Fruit fly (Drosophila melanogaster) whole organism, prepupa: ENCODE results near the gene RpS8.

Experiments used
- CG10669 ChIP-seq: fragments of 200-800 bp; sonication (Bioruptor generic); optimal IDR thresholded peaks from 3 replicates; lab custom pipeline; 2018; ENCODE audit warnings: missing biosample characterization, mild to moderate bottlenecking, missing genetic modification characterization, moderate library complexity
- CG11294 ChIP-seq: fragments of 200-800 bp; sonication (Bioruptor generic); IDR thresholded peaks from 2 replicates; pipeline ENCODE4 v1.3.6; 2022; ENCODE audit warnings: missing biosample characterization, missing genetic modification characterization
- CG11762 ChIP-seq: fragments of 200-800 bp; sonication (Bioruptor generic); optimal IDR thresholded peaks from 3 replicates; lab custom pipeline; 2016; ENCODE audit warnings: missing biosample characterization, missing genetic modification characterization; ENCODE audit not compliant: insufficient read depth
- CG11902 ChIP-seq: fragments of 200-800 bp; sonication (Bioruptor generic); optimal IDR thresholded peaks from 3 replicates; lab custom pipeline; 2016; ENCODE audit warnings: missing biosample characterization, missing genetic modification characterization
- CG16779 ChIP-seq: fragments of 200-800 bp; sonication (Bioruptor generic); optimal IDR thresholded peaks from 3 replicates; lab custom pipeline; 2017; ENCODE audit warnings: missing biosample characterization, mild to moderate bottlenecking, missing genetic modification characterization
- CG3032 ChIP-seq: fragments of 200-800 bp; optimal IDR thresholded peaks from 2 replicates; lab custom pipeline; 2019; ENCODE audit warnings: missing biosample characterization, mild to moderate bottlenecking, missing genetic modification characterization, moderate library complexity
- CG31627 ChIP-seq: fragments of 200-800 bp; sonication (Bioruptor generic); optimal IDR thresholded peaks from 3 replicates; lab custom pipeline; 2016; ENCODE audit warnings: missing biosample characterization, missing genetic modification characterization
- CG34406 ChIP-seq: fragments of 200-800 bp; sonication (Bioruptor generic); optimal IDR thresholded peaks from 3 replicates; lab custom pipeline; 2016; ENCODE audit warnings: missing biosample characterization, missing genetic modification characterization
- CG4318 ChIP-seq: fragments of 200-800 bp; sonication (Bioruptor generic); optimal IDR thresholded peaks from 3 replicates; lab custom pipeline; 2017; ENCODE audit warnings: missing biosample characterization, mild to moderate bottlenecking, missing genetic modification characterization
- CG6276 ChIP-seq: fragments of 200-800 bp; sonication (Bioruptor generic); optimal IDR thresholded peaks from 2 replicates; lab custom pipeline; 2017; ENCODE audit warnings: missing biosample characterization, mild to moderate bottlenecking, missing genetic modification characterization
- CG6792 ChIP-seq: fragments of 200-800 bp; sonication (Bioruptor generic); optimal IDR thresholded peaks from 3 replicates; lab custom pipeline; 2016; ENCODE audit warnings: missing biosample characterization, missing genetic modification characterization
- CG6808 ChIP-seq: fragments of 200-800 bp; sonication (Bioruptor generic); optimal IDR thresholded peaks from 3 replicates; lab custom pipeline; 2017; ENCODE audit warnings: missing biosample characterization, missing genetic modification characterization, mild to moderate bottlenecking, moderate library complexity, missing genetic modification reagents
- CG6854 ChIP-seq: fragments of 200-800 bp; sonication (Bioruptor generic); optimal IDR thresholded peaks from 2 replicates; lab custom pipeline; 2017; ENCODE audit warnings: missing biosample characterization, mild to moderate bottlenecking, missing genetic modification characterization
- CG8119 ChIP-seq: fragments of 200-800 bp; sonication (Bioruptor generic); IDR thresholded peaks from 3 replicates; pipeline ENCODE4 v1.3.6; 2022; ENCODE audit warnings: missing biosample characterization, missing genetic modification characterization
- CG8319 ChIP-seq: fragments of 200-800 bp; sonication (Bioruptor generic); optimal IDR thresholded peaks from 3 replicates; lab custom pipeline; 2016; ENCODE audit warnings: missing biosample characterization, missing genetic modification characterization
- CG8632 ChIP-seq: fragments of 200-800 bp; sonication (Bioruptor generic); optimal IDR thresholded peaks from 3 replicates; lab custom pipeline; 2016; ENCODE audit warnings: missing biosample characterization, missing genetic modification characterization
- CG9139 ChIP-seq: fragments of 200-800 bp; sonication (Bioruptor generic); optimal IDR thresholded peaks from 3 replicates; lab custom pipeline; 2017; ENCODE audit warnings: missing biosample characterization, mild to moderate bottlenecking, missing genetic modification characterization
- Eip78C ChIP-seq: fragments of 200-800 bp; sonication (Bioruptor generic); peaks from one replicate; lab custom pipeline; 2016; ENCODE audit warnings: missing biosample characterization, missing genetic modification characterization
- Ets21C ChIP-seq: fragments of 200-800 bp; sonication (Bioruptor generic); optimal IDR thresholded peaks from 3 replicates; lab custom pipeline; 2016; ENCODE audit warnings: missing biosample characterization, missing genetic modification characterization
- Gug ChIP-seq: fragments of 200-800 bp; sonication (Bioruptor generic); IDR thresholded peaks from 2 replicates; pipeline ENCODE4 v1.3.6; 2022; ENCODE audit warnings: missing biosample characterization, missing genetic modification characterization
- Hr38 ChIP-seq: sonication (Bioruptor generic); optimal IDR thresholded peaks from 2 replicates; lab custom pipeline; 2016; ENCODE audit warnings: missing biosample characterization, missing genetic modification characterization
- Hr4 ChIP-seq: fragments of 200-800 bp; sonication (Bioruptor generic); optimal IDR thresholded peaks from 3 replicates; lab custom pipeline; 2016; ENCODE audit warnings: missing biosample characterization, missing genetic modification characterization
- Lpt ChIP-seq: fragments of 200-800 bp; sonication (Bioruptor generic); optimal IDR thresholded peaks from 3 replicates; lab custom pipeline; 2016; ENCODE audit warnings: missing biosample characterization, missing genetic modification characterization
- Sox102F ChIP-seq: fragments of 200-800 bp; sonication (Bioruptor generic); optimal IDR thresholded peaks from 2 replicates; lab custom pipeline; 2016; ENCODE audit warnings: missing biosample characterization, mild to moderate bottlenecking, missing genetic modification characterization
- achi ChIP-seq: fragments of 200-800 bp; sonication (Bioruptor generic); optimal IDR thresholded peaks from 3 replicates; lab custom pipeline; 2016; ENCODE audit warnings: missing biosample characterization, missing genetic modification characterization
- acj6 ChIP-seq: fragments of 200-800 bp; sonication (Bioruptor generic); optimal IDR thresholded peaks from 3 replicates; lab custom pipeline; 2016; ENCODE audit warnings: missing biosample characterization, missing genetic modification characterization
- cyc ChIP-seq: fragments of 200-800 bp; sonication (Bioruptor generic); optimal IDR thresholded peaks from 3 replicates; lab custom pipeline; 2016; ENCODE audit warnings: missing biosample characterization, missing genetic modification characterization
- dsx ChIP-seq: fragments of 200-800 bp; optimal IDR thresholded peaks from 3 replicates; lab custom pipeline; 2019; ENCODE audit warnings: missing biosample characterization, mild to moderate bottlenecking, missing genetic modification characterization, moderate library complexity; ENCODE audit not compliant: poor library complexity, severe bottlenecking
- esn ChIP-seq: fragments of 200-800 bp; sonication (Bioruptor generic); optimal IDR thresholded peaks from 2 replicates; lab custom pipeline; 2016; ENCODE audit warnings: missing biosample characterization, mild to moderate bottlenecking, missing genetic modification characterization, moderate library complexity
- fd85E ChIP-seq: fragments of 200-800 bp; sonication (Bioruptor generic); optimal IDR thresholded peaks from 3 replicates; lab custom pipeline; 2016; ENCODE audit warnings: missing biosample characterization, missing genetic modification characterization
- fkh ChIP-seq: fragments of 200-800 bp; sonication (Bioruptor generic); optimal IDR thresholded peaks from 3 replicates; lab custom pipeline; 2017; ENCODE audit warnings: missing biosample characterization, mild to moderate bottlenecking, missing genetic modification characterization, moderate library complexity
- ss ChIP-seq, 2 experiments: fragments of 200-800 bp; sonication (Bioruptor generic); optimal IDR thresholded peaks; 2 replicates in 1 of 2; 3 replicates in 1 of 2; lab custom pipeline; 2017 to 2018; ENCODE audit warnings: mild to moderate bottlenecking in 2 of 2, missing biosample characterization in 2 of 2, missing genetic modification characterization in 2 of 2, moderate library complexity in 1 of 2
- vri ChIP-seq: fragments of 200-800 bp; sonication (Bioruptor generic); optimal IDR thresholded peaks from 3 replicates; lab custom pipeline; 2016; ENCODE audit warnings: missing biosample characterization, mild to moderate bottlenecking, missing genetic modification characterization

Gene RpS8

DNA sequence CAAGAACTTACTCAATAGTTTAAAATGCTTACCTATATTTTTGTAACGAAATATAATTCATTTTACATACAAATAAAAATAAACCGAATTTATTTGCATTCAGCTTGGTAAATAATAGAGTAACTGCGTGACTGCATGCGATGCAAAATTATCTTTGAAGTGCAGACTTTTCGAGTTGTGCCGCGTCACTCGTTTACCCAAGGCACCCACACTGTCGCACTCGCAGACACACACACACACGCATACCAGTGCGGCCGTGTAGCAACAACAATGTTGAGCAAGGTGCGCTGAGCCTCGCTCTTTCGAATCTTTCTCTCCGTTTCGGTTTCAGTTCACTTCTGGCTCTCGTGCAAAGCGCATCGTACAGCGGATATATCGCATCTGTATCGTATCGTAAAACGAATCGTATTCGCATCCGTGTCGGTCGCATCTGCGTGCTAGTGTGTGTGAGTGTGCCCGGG is 15.4 kb downstream of the RpS8 start, which contains the start of gene CG31038 (continued):
- TF ChIP-seq CG11762 (GFP tag; lab: Kevin White, UChicago): no peak
- TF ChIP-seq CG3032 (tag; lab: Kevin White, UChicago): peak; percentile 22
- TF ChIP-seq Hr38 (GFP tag; lab: Kevin White, UChicago): no peak
- TF ChIP-seq CG6792 (GFP tag; lab: Kevin White, UChicago): no peak
- peak; percentile 1 for TF ChIP-seq CG31627 (GFP tag; lab: Kevin White, UChicago)
- TF ChIP-seq CG8632 (GFP tag; lab: Kevin White, UChicago): peak; percentile 51
- TF ChIP-seq Hr4 (GFP tag; lab: Kevin White, UChicago): peak; percentile 63
- TF ChIP-seq CG6854: peak; percentile 25
- TF ChIP-seq fd85E (GFP tag; lab: Kevin White, UChicago): no peak
- TF ChIP-seq ss (GFP tag; optimal IDR thresholded peaks at IDR 0.05; lab: Kevin White, UChicago): peak; percentile 63 to 79
- peak; percentile 68 for TF ChIP-seq esn (GFP tag; lab: Kevin White, UChicago)
- TF ChIP-seq CG6276 (GFP tag; lab: Kevin White, UChicago): peak; percentile 57
- TF ChIP-seq CG10669 (GFP tag; lab: Kevin White, UChicago): peak; percentile 51
- peak; percentile 39 for TF ChIP-seq acj6 (GFP tag; lab: Kevin White, UChicago)
- no peak for TF ChIP-seq Ets21C (GFP tag; lab: Kevin White, UChicago)
- peak; percentile 30 for TF ChIP-seq cyc (GFP tag; lab: Kevin White, UChicago)
- TF ChIP-seq CG4318 (GFP tag; lab: Kevin White, UChicago): no peak
- TF ChIP-seq achi (GFP tag; lab: Kevin White, UChicago): peak; percentile 39
- TF ChIP-seq dsx: peak; percentile 95
- TF ChIP-seq vri (GFP tag; lab: Kevin White, UChicago): peak; percentile 48
- TF ChIP-seq CG9139 (GFP tag; lab: Kevin White, UChicago): peak; percentile 65
- peak; percentile 56; the same call in 1 of the 3 replicates for TF ChIP-seq CG8119 (GFP tag; lab: Robert Waterston, UW)
- TF ChIP-seq CG34406 (GFP tag; lab: Kevin White, UChicago): peak; percentile 30
- TF ChIP-seq CG11294 (GFP tag; lab: Robert Waterston, UW): no peak
- peak; percentile 93 for TF ChIP-seq Eip78C
- TF ChIP-seq CG8319 (GFP tag; lab: Kevin White, UChicago): peak; percentile 19
- TF ChIP-seq CG16779 (tag; lab: Kevin White, UChicago): peak; percentile 39
- peak; percentile 67 for TF ChIP-seq Lpt

DNA sequence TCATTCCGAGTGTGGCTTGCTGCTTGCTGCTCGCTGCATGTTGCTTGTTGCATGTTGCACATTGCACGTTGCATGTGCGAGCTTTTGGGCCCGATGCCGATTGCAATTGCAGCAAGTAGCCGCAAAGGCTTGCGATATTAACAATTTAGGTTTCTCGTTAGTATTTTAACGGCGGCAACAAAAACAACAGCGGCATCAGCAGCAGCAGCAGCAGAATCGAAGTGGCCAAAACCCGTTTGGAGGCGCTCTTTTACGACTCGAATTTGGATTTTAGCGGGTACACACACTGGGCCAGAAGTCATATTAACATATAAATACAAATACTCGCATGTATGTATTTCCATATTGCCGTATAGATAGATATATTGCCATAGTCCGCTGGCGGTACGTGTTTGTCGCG is 18.9 kb downstream of the RpS8 start:
- TF ChIP-seq Gug: no peak
- no peak for TF ChIP-seq Sox102F (GFP tag; lab: Kevin White, UChicago)
- TF ChIP-seq ss (GFP tag; optimal IDR thresholded peaks at IDR 0.05; lab: Kevin White, UChicago): peak in 1 of 2 experiments; percentile 22

dm6 chr3R:29891183-29891582 is 29.8 kb downstream of the RpS8 start:
- TF ChIP-seq fkh (GFP tag; lab: Kevin White, UChicago) (peak; percentile 76), dsx (no peak)

DNA sequence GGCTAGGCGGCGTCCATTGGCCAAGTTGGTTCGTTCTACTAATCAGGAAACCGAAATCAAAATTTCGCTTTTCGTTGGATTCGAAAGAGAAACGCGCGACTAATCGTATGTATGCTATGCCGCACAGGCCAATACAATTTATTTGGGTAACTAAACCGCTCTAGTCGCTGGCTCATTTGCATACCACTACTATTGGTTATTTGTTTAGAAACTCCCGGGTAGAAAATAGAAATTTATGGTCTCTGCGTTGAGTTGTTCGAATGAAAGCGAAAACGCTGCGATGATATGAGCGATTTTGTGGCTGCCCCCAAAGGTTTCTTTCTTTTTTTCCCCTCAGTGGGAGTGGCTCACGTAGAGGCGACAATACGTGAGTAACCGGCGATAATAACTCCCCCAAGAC is 31.6 kb downstream of the RpS8 start:
- TF ChIP-seq fd85E (GFP tag; lab: Kevin White, UChicago) (no peak), CG6792 (GFP tag; lab: Kevin White, UChicago) (no peak), CG11294 (GFP tag; lab: Robert Waterston, UW) (no peak), achi (GFP tag; lab: Kevin White, UChicago) (no peak), CG9139 (GFP tag; lab: Kevin White, UChicago) (no peak), CG11902 (no peak), fkh (GFP tag; lab: Kevin White, UChicago) (no peak), CG6808 (GFP tag; lab: Kevin White, UChicago) (no peak)
- TF ChIP-seq, all 60 proteins: peak for 0
